Fruit fly (Drosophila melanogaster) whole organism: ENCODE data around the gene Hf.

Experiments
- Dll ChIP-seq: fragments of >200 bp; optimal IDR thresholded peaks from 2 replicates; lab custom pipeline; 2017
- usp ChIP-seq: fragments of >200 bp; optimal IDR thresholded peaks from 2 replicates; lab custom pipeline; 2017; ENCODE audit warnings: missing biosample characterization, missing genetic modification characterization, mixed read lengths

dm6 chr2L:19935085-19935846 lies 32.2 kb downstream of the Hf start:
- no peak for TF ChIP-seq Dll (lab: Kevin White, UChicago)
- TF ChIP-seq usp (GFP tag; lab: Kevin White, UChicago) = no peak
